Worm (Caenorhabditis elegans) whole organism, midembryonic: ENCODE results near the gene T07D4.2.

Source experiments
- cog-1 ChIP-seq: sonication (generic microtip); optimal IDR thresholded peaks from 2 replicates; lab custom pipeline; 2016; ENCODE audit warnings: missing genetic modification characterization, missing compliant biosample characterization
- flt-1 ChIP-seq: fragments of 200-800 bp; sonication (Bioruptor generic); IDR thresholded peaks from 2 replicates; pipeline ENCODE4 v1.3.6; 2022; ENCODE audit warnings: missing genetic modification characterization, missing compliant biosample characterization
- med-1 ChIP-seq: sonication (generic microtip); optimal IDR thresholded peaks from 2 replicates; lab custom pipeline; 2017; ENCODE audit warnings: missing genetic modification characterization, mild to moderate bottlenecking, missing compliant biosample characterization, antibody characterized with exemption, missing genetic modification reagents; ENCODE audit not compliant: insufficient read depth
- ztf-23 ChIP-seq: fragments of 200-800 bp; sonication (Bioruptor generic); IDR thresholded peaks from 2 replicates; pipeline ENCODE4 v1.3.6; 2022; ENCODE audit warnings: missing genetic modification reagents, missing genetic modification characterization, missing compliant biosample characterization
- ztf-29 ChIP-seq: fragments of 200-800 bp; sonication (Bioruptor generic); IDR thresholded peaks from 2 replicates; pipeline ENCODE4 v1.3.6; 2022; ENCODE audit warnings: missing genetic modification reagents, missing genetic modification characterization, missing compliant biosample characterization

ce11 chrII:8922140-8922539, 48.4 kb upstream of the T07D4.2 start, which contains the start of gene B0457.6:
- no peak for TF ChIP-seq ztf-29 (GFP tag; lab: Robert Waterston, UW)
- no peak for TF ChIP-seq cog-1 (tag; lab: Kevin White, UChicago)
- TF ChIP-seq ztf-23 (GFP tag; lab: Robert Waterston, UW), result no peak
- TF ChIP-seq flt-1 (GFP tag; lab: Robert Waterston, UW), result no peak
- no peak for TF ChIP-seq med-1 (GFP tag; lab: Kevin White, UChicago)
